Worm (Caenorhabditis elegans): ENCODE results near the gene taf-6.1.

taf-6.1 gene

ce11 chrII:1138618-1139017 is 10.8 kb downstream of the taf-6.1 start (continued):
- no peak for TF ChIP-seq lin-29 (GFP tag; IDR thresholded peaks at IDR 0.05)
- no peak for TF ChIP-seq spr-3 (GFP tag; optimal IDR thresholded peaks at IDR 0.05)
- TF ChIP-seq zip-2 (tag; optimal IDR thresholded peaks at IDR 0.05) = no peak
- TF ChIP-seq nhr-10 (tag; optimal IDR thresholded peaks at IDR 0.05) = no peak
- no peak for TF ChIP-seq nhr-237 (tag; optimal IDR thresholded peaks at IDR 0.05)
- no peak for TF ChIP-seq skn-1 (tag; optimal IDR thresholded peaks at IDR 0.05)
- no peak for TF ChIP-seq zip-11 (GFP tag; IDR thresholded peaks at IDR 0.05)
- TF ChIP-seq lin-13 (GFP tag; optimal IDR thresholded peaks at IDR 0.05) = no peak
- no peak for TF ChIP-seq lim-7 (GFP tag; IDR thresholded peaks at IDR 0.05)
- no peak for TF ChIP-seq arid-1 (GFP tag; conservative IDR thresholded peaks at IDR 0.05)
- TF ChIP-seq D1046.2 (GFP tag; IDR thresholded peaks at IDR 0.05) = no peak
- no peak for TF ChIP-seq ceh-82 (tag; optimal IDR thresholded peaks at IDR 0.05)
- TF ChIP-seq ctbp-1 (GFP tag; IDR thresholded peaks at IDR 0.05) = no peak
- TF ChIP-seq nhr-28 (tag; optimal IDR thresholded peaks at IDR 0.05) = peak; percentile 41
- TF ChIP-seq fos-1 (tag; optimal IDR thresholded peaks at IDR 0.05) = no peak
- no peak for TF ChIP-seq mxl-3 (GFP tag; optimal IDR thresholded peaks at IDR 0.05)
- no peak for TF ChIP-seq unc-39 (tag; optimal IDR thresholded peaks at IDR 0.05)
- no peak for TF ChIP-seq nhr-42 (GFP tag; IDR thresholded peaks at IDR 0.05)
- no peak for TF ChIP-seq aly-2 (tag; optimal IDR thresholded peaks at IDR 0.05)
- TF ChIP-seq zfp-3 (GFP tag; conservative IDR thresholded peaks at IDR 0.05) = no peak
- TF ChIP-seq saeg-2 (GFP tag; IDR thresholded peaks at IDR 0.05) = no peak

- no peak for TF ChIP-seq zfp-3 (GFP tag; conservative IDR thresholded peaks at IDR 0.05)
- TF ChIP-seq T20F7.1 (GFP tag; optimal IDR thresholded peaks at IDR 0.05) = peak; percentile 35
- 0 out of 2 replicates have a peak, but pooled peaks have one; percentile 37 for TF ChIP-seq mdt-29 (GFP tag; IDR thresholded peaks at IDR 0.05)
- no peak for TF ChIP-seq egl-27 (tag; optimal IDR thresholded peaks at IDR 0.05)
- no peak for TF ChIP-seq nhr-111 (GFP tag; optimal IDR thresholded peaks at IDR 0.05)
- TF ChIP-seq dve-1 (tag; optimal IDR thresholded peaks at IDR 0.05; ENCODE audit: insufficient read depth) = peak; percentile 64
- no peak for TF ChIP-seq tag-97 (GFP tag; IDR thresholded peaks at IDR 0.05)
- TF ChIP-seq unc-62 (GFP tag; optimal IDR thresholded peaks at IDR 0.05 in 1 of 2) = peak in 1 of 2 experiments; percentile 15
- TF ChIP-seq unc-62 (tag; optimal IDR thresholded peaks at IDR 0.05) = no peak
- TF ChIP-seq saeg-2 (GFP tag; IDR thresholded peaks at IDR 0.05) = no peak
- TF ChIP-seq hmg-1.1 (GFP tag; IDR thresholded peaks at IDR 0.05) = no peak
- no peak for TF ChIP-seq Y105C5A.15 (GFP tag; IDR thresholded peaks at IDR 0.05)
- TF ChIP-seq F49E8.2 (tag; optimal IDR thresholded peaks at IDR 0.05; ENCODE audit: borderline replicate concordance) = no peak
- no peak for TF ChIP-seq ceh-62 (tag; optimal IDR thresholded peaks at IDR 0.05)
- TF ChIP-seq unc-39 (tag; optimal IDR thresholded peaks at IDR 0.05) = no peak
- peak; percentile 82 for TF ChIP-seq nhr-28 (tag; optimal IDR thresholded peaks at IDR 0.05)
- no peak for TF ChIP-seq aha-1 (tag)
- TF ChIP-seq hlh-30 (tag; optimal IDR thresholded peaks at IDR 0.05; ENCODE audit: insufficient read depth) = peak; percentile 44
- peak; percentile 61 for TF ChIP-seq pqm-1 (tag; optimal IDR thresholded peaks at IDR 0.05)
- no peak for TF ChIP-seq fkh-10 (GFP tag; optimal IDR thresholded peaks at IDR 0.05)
- TF ChIP-seq ceh-32 (tag; optimal IDR thresholded peaks at IDR 0.05; ENCODE audit: poor library complexity) = no peak
- TF ChIP-seq daf-16 (GFP tag; optimal IDR thresholded peaks at IDR 0.05) = no peak
- peak; percentile 57 for TF ChIP-seq daf-16 (tag; optimal IDR thresholded peaks at IDR 0.05)
- no peak for TF ChIP-seq nhr-25 (tag; optimal IDR thresholded peaks at IDR 0.05; ENCODE audit: borderline replicate concordance, insufficient read depth)
- no peak for TF ChIP-seq F37D6.2 (tag; optimal IDR thresholded peaks at IDR 0.05)
- no peak for TF ChIP-seq Y75B8A.6 (GFP tag; IDR thresholded peaks at IDR 0.05)
- TF ChIP-seq mep-1 (tag; optimal IDR thresholded peaks at IDR 0.05) = peak; percentile 22
- no peak for TF ChIP-seq lin-13 (GFP tag; optimal IDR thresholded peaks at IDR 0.05)
- no peak for TF ChIP-seq ceh-20 (GFP tag; IDR thresholded peaks at IDR 0.05)
- TF ChIP-seq dmd-6 (GFP tag; IDR thresholded peaks at IDR 0.05) = peak; percentile 35
- TF ChIP-seq ztf-11 (tag; optimal IDR thresholded peaks at IDR 0.05) = no peak
- TF ChIP-seq hlh-11 (tag; optimal IDR thresholded peaks at IDR 0.05) = peak; percentile 38
- TF ChIP-seq nhr-77 (tag; optimal IDR thresholded peaks at IDR 0.05) = peak; percentile 40
- TF ChIP-seq ama-1 (optimal IDR thresholded peaks at IDR 0.05) = peak; percentile 32
These were observed 12.9 kb downstream of the taf-6.1 start, which contains the start of gene W09B6.4 for ce11 chrII:1140689-1141088. TSS of gene W09B6.4 (minus strand) at chrII:1140839.

Data from whole organism, L4 larva.